Worm (Caenorhabditis elegans): ENCODE data around the gene Y25C1A.7.

DNA sequence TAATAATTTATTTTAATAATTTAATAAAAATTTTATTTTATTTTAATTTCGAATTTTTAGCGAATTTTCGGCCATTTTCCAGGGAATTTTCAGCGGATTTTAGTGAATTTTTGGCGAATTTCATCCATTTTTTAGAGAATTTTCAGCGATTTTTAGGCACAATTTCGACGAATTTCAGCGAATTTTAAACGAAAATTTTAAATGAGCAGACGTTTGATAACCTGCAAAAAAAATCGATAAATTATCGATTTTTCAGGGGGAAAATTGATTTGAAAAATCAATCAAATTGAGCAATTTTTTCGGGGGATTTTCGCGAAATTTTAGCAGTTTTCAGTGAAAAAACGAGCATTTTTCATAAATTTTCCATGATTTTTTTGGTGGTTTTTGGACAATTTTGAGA, 2.2 kb downstream of the Y25C1A.7 start:
- TF ChIP-seq ces-1 (GFP tag; optimal IDR thresholded peaks at IDR 0.05), result no peak
- TF ChIP-seq nhr-76 (tag; optimal IDR thresholded peaks at IDR 0.05), result no peak
- TF ChIP-seq unc-62 (GFP tag; optimal IDR thresholded peaks at IDR 0.05), result no peak
- no peak for TF ChIP-seq elt-3 (tag; optimal IDR thresholded peaks at IDR 0.05)
- TF ChIP-seq pha-4 (tag; optimal IDR thresholded peaks at IDR 0.05), result no peak
- no peak for TF ChIP-seq nhr-237 (tag; optimal IDR thresholded peaks at IDR 0.05)
- no peak for TF ChIP-seq snpc-4 (tag; optimal IDR thresholded peaks at IDR 0.05)
- TF ChIP-seq mep-1 (tag; optimal IDR thresholded peaks at IDR 0.05), result no peak
- no peak for TF ChIP-seq cnd-1 (tag; optimal IDR thresholded peaks at IDR 0.05)
- no peak for TF ChIP-seq nhr-12 (tag; optimal IDR thresholded peaks at IDR 0.05)
- TF ChIP-seq nhr-28 (tag; optimal IDR thresholded peaks at IDR 0.05), result no peak

Data from whole organism, mixed stage, embryonic.